Fruit fly (Drosophila melanogaster): Measurements from ENCODE around the gene mei-217.
A peak's percentile ranks its signal among the peaks of the same experiment; 100 is the strongest.

The mei-217 gene

DNA sequence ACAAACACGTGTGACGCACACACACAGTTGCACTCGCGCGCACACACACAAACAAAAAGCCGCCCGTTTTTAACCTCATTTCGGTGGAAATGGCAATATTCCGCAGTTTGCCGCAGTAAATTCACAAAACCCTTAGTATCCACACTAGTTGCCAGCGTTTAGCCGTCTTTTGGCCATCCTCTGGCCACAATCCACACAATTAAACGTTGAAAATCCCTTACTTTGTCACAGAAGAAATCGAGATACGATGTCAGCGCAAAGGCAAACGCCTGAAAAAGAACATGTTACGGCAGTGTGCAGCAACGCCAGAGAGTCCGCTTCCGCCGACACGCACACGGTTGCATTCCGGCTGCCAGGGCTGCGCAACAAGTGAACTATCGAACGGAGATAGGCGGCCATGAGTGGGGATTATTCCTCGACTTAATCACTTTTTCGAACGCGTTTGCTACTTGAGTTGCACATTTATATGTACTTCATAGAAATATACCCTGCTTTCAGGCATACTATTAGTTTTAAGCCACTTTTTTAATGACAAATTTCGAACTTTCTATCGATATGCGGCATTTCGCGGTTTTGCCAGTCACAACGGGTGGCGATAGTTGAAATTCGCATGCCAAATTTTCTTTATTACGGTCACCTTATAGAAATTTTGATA lies 5.3 kb upstream of the mei-217 start, which contains the start of gene RpS5a (continued):
- TF ChIP-seq CG2199 (GFP tag; IDR thresholded peaks at IDR 0.05), result 0 out of 3 replicates have a peak, but pooled peaks have one; percentile 38
- TF ChIP-seq Dbx (GFP tag; IDR thresholded peaks at IDR 0.05), result peak; percentile 86
- TF ChIP-seq CG6765 (GFP tag; optimal IDR thresholded peaks at IDR 0.05), result peak; percentile 90
- peak; percentile 76 for TF ChIP-seq CG9215 (GFP tag; IDR thresholded peaks at IDR 0.05)
- peak; percentile 84 for TF ChIP-seq vnd (GFP tag; IDR thresholded peaks at IDR 0.05; ENCODE audit: partially characterized antibody)
- peak; percentile 65 for TF ChIP-seq ftz-f1 (GFP tag; optimal IDR thresholded peaks at IDR 0.05)
- TF ChIP-seq CG4617 (GFP tag; optimal IDR thresholded peaks at IDR 0.05; ENCODE audit: borderline replicate concordance), result peak; percentile 39
- peak; percentile 13 for TF ChIP-seq kay (GFP tag; optimal IDR thresholded peaks at IDR 0.05)
- TF ChIP-seq cad (GFP tag; optimal IDR thresholded peaks at IDR 0.05), result no peak
- peak; percentile 88 for TF ChIP-seq emc (GFP tag; optimal IDR thresholded peaks at IDR 0.05)
- peak; percentile 49 for TF ChIP-seq CG2712 (tag; optimal IDR thresholded peaks at IDR 0.05)
- TF ChIP-seq Atf-2 (GFP tag; optimal IDR thresholded peaks at IDR 0.05), result peak; percentile 60
- TF ChIP-seq CG10366 (GFP tag; IDR thresholded peaks at IDR 0.05), result peak; percentile 58
- 0 out of 2 replicates have a peak, but pooled peaks have one; percentile 24 for TF ChIP-seq Poxn (GFP tag; IDR thresholded peaks at IDR 0.05)
- TF ChIP-seq CG8281 (tag; optimal IDR thresholded peaks at IDR 0.05), result no peak
- peak; percentile 65 for TF ChIP-seq CG8359 (GFP tag; optimal IDR thresholded peaks at IDR 0.05; ENCODE audit: borderline replicate concordance)
- peak; percentile 78 for TF ChIP-seq Ptx1 (GFP tag; IDR thresholded peaks at IDR 0.05)
- TF ChIP-seq her (GFP tag; optimal IDR thresholded peaks at IDR 0.05), result peak; percentile 87
- TF ChIP-seq CG10959 (GFP tag; IDR thresholded peaks at IDR 0.05), result no peak
- peak; percentile 79 for TF ChIP-seq CG13287 (GFP tag; IDR thresholded peaks at IDR 0.05; ENCODE audit: partially characterized antibody)
- peak; percentile 51 for TF ChIP-seq tap (tag; optimal IDR thresholded peaks at IDR 0.05)
- TF ChIP-seq shn (GFP tag; optimal IDR thresholded peaks at IDR 0.05), result peak; percentile 81
- peak; percentile 88 for TF ChIP-seq CG10209 (GFP tag; optimal IDR thresholded peaks at IDR 0.05)
- peak; percentile 83 for TF ChIP-seq fd64A (GFP tag; optimal IDR thresholded peaks at IDR 0.05)
- TF ChIP-seq CG31365 (tag; optimal IDR thresholded peaks at IDR 0.05), result peak; percentile 60
- TF ChIP-seq CG4282 (GFP tag; optimal IDR thresholded peaks at IDR 0.05), result peak; percentile 75
- TF ChIP-seq zf30C (GFP tag; optimal IDR thresholded peaks at IDR 0.05), result peak; percentile 47
- peak; percentile 98 for TF ChIP-seq bigmax (GFP tag; optimal IDR thresholded peaks at IDR 0.05)
- TF ChIP-seq Ets65A (GFP tag), result peak; percentile 99
- no peak for TF ChIP-seq CG3838 (GFP tag; optimal IDR thresholded peaks at IDR 0.05)
- no peak for TF ChIP-seq Stat92E (GFP tag; optimal IDR thresholded peaks at IDR 0.05)
- peak; percentile 54 for TF ChIP-seq Hr3 (GFP tag; optimal IDR thresholded peaks at IDR 0.05)
- TF ChIP-seq CG7372 (GFP tag; IDR thresholded peaks at IDR 0.05), result peak; percentile 73
- peak; percentile 45 for TF ChIP-seq Nf-YB (GFP tag; optimal IDR thresholded peaks at IDR 0.05)
- peak; percentile 48 for TF ChIP-seq grn (GFP tag; optimal IDR thresholded peaks at IDR 0.05)
- peak; percentile 87 for TF ChIP-seq Rfx (GFP tag; IDR thresholded peaks at IDR 0.05)
- TF ChIP-seq hbn (GFP tag; IDR thresholded peaks at IDR 0.05; ENCODE audit: partially characterized antibody), result peak; percentile 45; the same call in 1 of the 2 replicates
- TF ChIP-seq ab (GFP tag; optimal IDR thresholded peaks at IDR 0.05), result no peak
- TF ChIP-seq CG6689 (GFP tag; IDR thresholded peaks at IDR 0.05), result peak; percentile 60
- no peak for TF ChIP-seq jigr1 (GFP tag; IDR thresholded peaks at IDR 0.05)
- TF ChIP-seq CG12769 (tag; optimal IDR thresholded peaks at IDR 0.05), result peak; percentile 59
- peak; percentile 71 for TF ChIP-seq CG14860 (GFP tag; IDR thresholded peaks at IDR 0.05; ENCODE audit: partially characterized antibody)
- peak; percentile 45; the same call in 1 of the 2 replicates for TF ChIP-seq ap (GFP tag; IDR thresholded peaks at IDR 0.05)
- TF ChIP-seq CG12219 (GFP tag; optimal IDR thresholded peaks at IDR 0.05), result peak; percentile 65
- peak; percentile 63 for TF ChIP-seq CG42726 (GFP tag; IDR thresholded peaks at IDR 0.05; ENCODE audit: partially characterized antibody)
- TF ChIP-seq CG16813 (GFP tag; IDR thresholded peaks at IDR 0.05; ENCODE audit: partially characterized antibody), result peak; percentile 90
- TF ChIP-seq CG10565 (GFP tag; optimal IDR thresholded peaks at IDR 0.05), result peak; percentile 49
- peak; percentile 64 for TF ChIP-seq ttk (GFP tag; IDR thresholded peaks at IDR 0.05)
- TF ChIP-seq hkb (optimal IDR thresholded peaks at IDR 0.05), result no peak
- TF ChIP-seq hkb (GFP tag; IDR thresholded peaks at IDR 0.05), result peak; percentile 71
